Fruit fly (Drosophila melanogaster) whole organism, embryonic: Measurements from ENCODE around the gene Mbs.
A peak's percentile ranks its signal among the peaks of the same experiment; 100 is the strongest.

Source experiments
- Antp ChIP-seq: fragments of 200-800 bp; sonication (Bioruptor generic); optimal IDR thresholded peaks from 3 replicates; lab custom pipeline; 2016; ENCODE audit warnings: missing biosample characterization, missing genetic modification characterization
- Awh ChIP-seq: fragments of 200-800 bp; sonication (Bioruptor generic); IDR thresholded peaks from 2 replicates; pipeline ENCODE4, ENCODE4 v1.3.6; 2022; ENCODE audit warnings: missing biosample characterization, missing genetic modification characterization
- B-H1 ChIP-seq: fragments of 200-800 bp; sonication (Bioruptor generic); IDR thresholded peaks from 3 replicates; pipeline ENCODE4 v1.3.6; 2022; ENCODE audit warnings: missing biosample characterization, missing genetic modification characterization
- CG10321 ChIP-seq: fragments of 200-800 bp; sonication (Bioruptor generic); IDR thresholded peaks from 2 replicates; pipeline ENCODE4 v1.3.6; 2022; ENCODE audit warnings: missing biosample characterization, missing genetic modification characterization
- CG11504 ChIP-seq: fragments of 200-800 bp; sonication (Bioruptor generic); optimal IDR thresholded peaks from 3 replicates; lab custom pipeline; 2019; ENCODE audit warnings: missing biosample characterization, mild to moderate bottlenecking, missing genetic modification characterization, moderate library complexity
- CG12659 ChIP-seq: fragments of 200-800 bp; sonication (Bioruptor generic); optimal IDR thresholded peaks from 3 replicates; lab custom pipeline; 2017; ENCODE audit warnings: mild to moderate bottlenecking, missing biosample characterization, missing genetic modification reagents, missing genetic modification characterization
- CG13296 ChIP-seq: fragments of 200-800 bp; sonication (Bioruptor generic); optimal IDR thresholded peaks from 3 replicates; lab custom pipeline; 2018; ENCODE audit warnings: missing biosample characterization, mild to moderate bottlenecking, missing genetic modification characterization
- CG14965 ChIP-seq: fragments of 200-800 bp; sonication (Bioruptor generic); optimal IDR thresholded peaks from 2 replicates; lab custom pipeline; 2016; ENCODE audit warnings: missing biosample characterization, missing genetic modification characterization, borderline replicate concordance
- CG15479 ChIP-seq: fragments of 200-800 bp; sonication (Bioruptor generic); optimal IDR thresholded peaks from 3 replicates; lab custom pipeline; 2019; ENCODE audit warnings: missing biosample characterization, mild to moderate bottlenecking, missing genetic modification characterization, moderate library complexity
- CG18619 ChIP-seq: fragments of 200-800 bp; sonication (Bioruptor generic); optimal IDR thresholded peaks from 3 replicates; lab custom pipeline; 2017; ENCODE audit warnings: missing biosample characterization, mild to moderate bottlenecking, missing genetic modification characterization
- CG2889 ChIP-seq: fragments of 200-800 bp; sonication (Bioruptor generic); IDR thresholded peaks from 3 replicates; pipeline ENCODE4 v1.3.6; 2022; ENCODE audit warnings: missing biosample characterization, missing genetic modification characterization
- CG3281 ChIP-seq: fragments of 200-800 bp; sonication (Bioruptor generic); optimal IDR thresholded peaks from 3 replicates; lab custom pipeline; 2017; ENCODE audit warnings: missing biosample characterization, mild to moderate bottlenecking, missing genetic modification characterization
- CG33213 ChIP-seq: fragments of 200-800 bp; sonication (Bioruptor generic); optimal IDR thresholded peaks from 3 replicates; lab custom pipeline; 2016; ENCODE audit warnings: missing biosample characterization, missing genetic modification characterization
- CG4617 ChIP-seq: fragments of 200-800 bp; sonication (Bioruptor generic); optimal IDR thresholded peaks from 3 replicates; lab custom pipeline; 2016; ENCODE audit warnings: missing biosample characterization, missing genetic modification characterization, borderline replicate concordance
- CG4820 ChIP-seq: fragments of 200-800 bp; sonication (Bioruptor generic); optimal IDR thresholded peaks from 3 replicates; lab custom pipeline; 2016; ENCODE audit warnings: missing biosample characterization, missing genetic modification characterization
- CG6175 ChIP-seq: fragments of 200-800 bp; sonication (Bioruptor generic); IDR thresholded peaks from 3 replicates; pipeline ENCODE4 v1.3.6; 2022; ENCODE audit warnings: missing biosample characterization, missing genetic modification characterization
- CG6254 ChIP-seq: fragments of 200-800 bp; sonication (Bioruptor generic); optimal IDR thresholded peaks from 3 replicates; lab custom pipeline; 2017; ENCODE audit warnings: mild to moderate bottlenecking, missing biosample characterization, missing genetic modification reagents, missing genetic modification characterization
- CG6791 ChIP-seq: fragments of 200-800 bp; sonication (Bioruptor generic); IDR thresholded peaks from 3 replicates; pipeline ENCODE4 v1.3.6; 2022; ENCODE audit warnings: missing biosample characterization, missing genetic modification characterization; ENCODE audit not compliant: partially characterized antibody
- CG7839 ChIP-seq: fragments of 200-800 bp; sonication (Bioruptor generic); optimal IDR thresholded peaks from 3 replicates; lab custom pipeline; 2018; ENCODE audit warnings: missing biosample characterization, mild to moderate bottlenecking, missing genetic modification characterization, moderate library complexity
- CG7928 ChIP-seq: fragments of 200-800 bp; sonication (Bioruptor generic); optimal IDR thresholded peaks from 2 replicates; lab custom pipeline; 2017; ENCODE audit warnings: missing biosample characterization, mild to moderate bottlenecking, missing genetic modification characterization
- Camta ChIP-seq: fragments of 200-800 bp; sonication (Bioruptor generic); optimal IDR thresholded peaks from 2 replicates; lab custom pipeline; 2016; ENCODE audit warnings: missing biosample characterization, missing genetic modification characterization
- CkIIα-i1 ChIP-seq: fragments of 200-800 bp; sonication (Bioruptor generic); IDR thresholded peaks from 2 replicates; pipeline ENCODE4 v1.3.6; 2022; ENCODE audit warnings: missing biosample characterization, missing genetic modification characterization
- Deaf1 ChIP-seq: fragments of 200-800 bp; optimal IDR thresholded peaks from 3 replicates; lab custom pipeline; 2019; ENCODE audit warnings: missing biosample characterization, mild to moderate bottlenecking, missing genetic modification characterization, moderate library complexity
- Dref ChIP-seq: fragments of 200-800 bp; sonication (Bioruptor generic); IDR thresholded peaks from 2 replicates; pipeline ENCODE4 v1.3.6; 2022; ENCODE audit warnings: missing biosample characterization, missing genetic modification characterization
- Drgx ChIP-seq: fragments of 200-800 bp; sonication (Bioruptor generic); IDR thresholded peaks from 2 replicates; pipeline ENCODE4 v1.3.6; 2022; ENCODE audit warnings: missing biosample characterization, missing genetic modification characterization
- Hr51 ChIP-seq, 2 experiments: fragments of 200-800 bp; sonication (Bioruptor generic); optimal IDR thresholded peaks; 2 replicates in 1 of 2; 3 replicates in 1 of 2; lab custom pipeline; 2016 to 2018; ENCODE audit warnings: missing biosample characterization in 2 of 2, missing genetic modification characterization in 2 of 2, mild to moderate bottlenecking in 1 of 2, moderate library complexity in 1 of 2
- Meics ChIP-seq: fragments of 200-800 bp; sonication (Bioruptor generic); optimal IDR thresholded peaks from 2 replicates; lab custom pipeline; 2017; ENCODE audit warnings: missing biosample characterization, mild to moderate bottlenecking, missing genetic modification characterization
- Nf-YA ChIP-seq: fragments of 200-800 bp; sonication (Bioruptor generic); IDR thresholded peaks from 2 replicates; pipeline ENCODE4 v1.3.6; 2022; ENCODE audit warnings: missing biosample characterization, missing genetic modification characterization
- Optix ChIP-seq: fragments of 200-800 bp; sonication (Bioruptor generic); IDR thresholded peaks from 3 replicates; pipeline ENCODE4 v1.3.6; 2022; ENCODE audit warnings: missing biosample characterization, missing genetic modification characterization
- Sry-δ ChIP-seq: fragments of 200-800 bp; sonication (Bioruptor generic); optimal IDR thresholded peaks from 2 replicates; lab custom pipeline; 2016; ENCODE audit warnings: missing biosample characterization, missing genetic modification characterization
- al ChIP-seq: fragments of 200-800 bp; sonication (Bioruptor generic); IDR thresholded peaks from 2 replicates; pipeline ENCODE4 v1.3.6; 2022; ENCODE audit warnings: missing biosample characterization, missing genetic modification characterization
- aop ChIP-seq: fragments of 200-800 bp; sonication (Bioruptor generic); IDR thresholded peaks from 2 replicates; pipeline ENCODE4 v1.3.6; 2022; ENCODE audit warnings: missing biosample characterization, missing genetic modification characterization
- ase ChIP-seq: fragments of 200-800 bp; sonication (Bioruptor generic); IDR thresholded peaks from 3 replicates; pipeline ENCODE4 v1.3.6; 2022; ENCODE audit warnings: missing biosample characterization, missing genetic modification characterization
- az2 ChIP-seq: fragments of 200-800 bp; sonication (Bioruptor generic); optimal IDR thresholded peaks from 3 replicates; lab custom pipeline; 2016; ENCODE audit warnings: missing biosample characterization, missing genetic modification characterization
- btn ChIP-seq: fragments of 200-800 bp; sonication (Bioruptor generic); optimal IDR thresholded peaks from 2 replicates; lab custom pipeline; 2016; ENCODE audit warnings: missing biosample characterization, missing genetic modification characterization
- dmrt99B ChIP-seq: fragments of 200-800 bp; sonication (Bioruptor generic); optimal IDR thresholded peaks from 2 replicates; lab custom pipeline; 2018; ENCODE audit warnings: missing biosample characterization, mild to moderate bottlenecking, missing genetic modification characterization, moderate library complexity
- lov ChIP-seq, 2 experiments: fragments of 200-800 bp in 1 of 2; fragments of >200 bp in 1 of 2; sonication (Bioruptor generic) in 1 of 2; IDR thresholded peaks in 1 of 2; optimal IDR thresholded peaks in 1 of 2; 2 replicates in 1 of 2; 3 replicates in 1 of 2; pipeline versions ENCODE4 v1.3.6 to Lab custom; 2017 to 2022; ENCODE audit warnings: missing biosample characterization in 1 of 2, missing genetic modification characterization in 1 of 2
- maf-S ChIP-seq: fragments of 200-800 bp; sonication (Bioruptor generic); optimal IDR thresholded peaks from 2 replicates; lab custom pipeline; 2016; ENCODE audit warnings: missing biosample characterization, missing genetic modification characterization
- mld ChIP-seq: fragments of 200-800 bp; sonication (Bioruptor generic); IDR thresholded peaks from 3 replicates; pipeline ENCODE4 v1.3.6; 2022; ENCODE audit warnings: missing biosample characterization, missing genetic modification characterization; ENCODE audit not compliant: partially characterized antibody
- nerfin-1 ChIP-seq: fragments of 200-800 bp; sonication (Bioruptor generic); optimal IDR thresholded peaks from 3 replicates; lab custom pipeline; 2019; ENCODE audit warnings: missing biosample characterization, mild to moderate bottlenecking, missing genetic modification characterization, moderate library complexity
- org-1 ChIP-seq: fragments of 200-800 bp; sonication (Bioruptor generic); optimal IDR thresholded peaks from 2 replicates; lab custom pipeline; 2017; ENCODE audit warnings: missing biosample characterization, missing genetic modification characterization
- row ChIP-seq: fragments of 200-800 bp; sonication (Bioruptor generic); IDR thresholded peaks from 3 replicates; pipeline ENCODE4 v1.3.6; 2022; ENCODE audit warnings: missing biosample characterization, missing genetic modification characterization
- so ChIP-seq: fragments of 200-800 bp; sonication (Bioruptor generic); IDR thresholded peaks from 3 replicates; pipeline ENCODE4 v1.3.6; 2022; ENCODE audit warnings: missing biosample characterization, missing genetic modification characterization
- sqz ChIP-seq: fragments of 200-800 bp; sonication (Bioruptor generic); optimal IDR thresholded peaks from 3 replicates; lab custom pipeline; 2018; ENCODE audit warnings: missing biosample characterization, mild to moderate bottlenecking, missing genetic modification characterization
- sr ChIP-seq: fragments of 200-800 bp; sonication (Bioruptor generic); IDR thresholded peaks from 3 replicates; pipeline ENCODE4 v1.3.6; 2022; ENCODE audit warnings: missing biosample characterization, missing genetic modification characterization
- stc ChIP-seq: fragments of 200-800 bp; sonication (Bioruptor generic); IDR thresholded peaks from 2 replicates; pipeline ENCODE4 v1.3.6; 2022; ENCODE audit warnings: missing biosample characterization, missing genetic modification characterization
- tio ChIP-seq: fragments of 200-800 bp; sonication (Bioruptor generic); optimal IDR thresholded peaks from 2 replicates; lab custom pipeline; 2017; ENCODE audit warnings: missing biosample characterization, missing genetic modification characterization, inconsistent platforms
- trh ChIP-seq: fragments of 200-800 bp; sonication (Bioruptor generic); optimal IDR thresholded peaks from 2 replicates; lab custom pipeline; 2016; ENCODE audit warnings: missing biosample characterization, missing genetic modification characterization
- z ChIP-seq: fragments of 200-800 bp; sonication (Bioruptor generic); IDR thresholded peaks from 3 replicates; pipeline ENCODE4 v1.3.6; 2022; ENCODE audit warnings: missing biosample characterization, missing genetic modification characterization
- zf30C ChIP-seq: fragments of 200-800 bp; sonication (Bioruptor generic); optimal IDR thresholded peaks from 3 replicates; lab custom pipeline; 2018; ENCODE audit warnings: missing biosample characterization, mild to moderate bottlenecking, missing genetic modification characterization

Mbs gene

DNA sequence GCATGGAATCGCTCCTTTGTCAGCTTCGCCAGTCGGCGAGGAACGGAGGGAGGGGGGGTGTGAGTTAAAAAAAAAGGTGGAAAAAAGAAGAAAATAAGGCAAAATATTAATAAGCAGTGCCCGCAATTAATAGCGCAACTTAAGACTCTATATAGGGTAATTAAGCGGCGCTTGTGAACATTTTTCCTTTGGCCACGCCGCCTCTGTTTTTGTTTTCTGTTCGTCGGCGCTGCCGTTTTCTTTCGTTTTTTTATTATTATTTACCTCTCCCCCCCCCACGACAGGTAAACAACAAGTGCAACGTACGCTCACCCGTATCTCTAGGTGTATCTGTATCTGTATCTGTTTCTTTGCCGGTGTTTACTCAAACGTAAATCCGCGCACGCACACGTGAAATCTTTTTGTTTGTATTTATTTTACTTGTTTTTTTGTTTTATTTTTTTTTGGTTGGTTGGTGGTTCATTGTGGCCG is 24.6 kb upstream of the Mbs start (continued):
- no peak for TF ChIP-seq lov (optimal IDR thresholded peaks at IDR 0.05; lab: Kevin White, UChicago)
- no peak for TF ChIP-seq lov (GFP tag; IDR thresholded peaks at IDR 0.05; lab: Robert Waterston, UW)
- TF ChIP-seq ase (GFP tag; lab: Robert Waterston, UW), result no peak
- TF ChIP-seq CG6175, result no peak
- TF ChIP-seq trh (GFP tag; lab: Kevin White, UChicago), result no peak
- TF ChIP-seq org-1 (GFP tag; lab: Kevin White, UChicago), result peak; percentile 15
- TF ChIP-seq mld, result no peak
- TF ChIP-seq row (GFP tag; lab: Robert Waterston, UW), result peak; percentile 42; the same call in 2 of the 3 replicates
- no peak for TF ChIP-seq Dref (GFP tag; lab: Robert Waterston, UW)
- TF ChIP-seq CG33213 (GFP tag; lab: Kevin White, UChicago), result peak; percentile 21
- TF ChIP-seq CG7839 (tag; lab: Kevin White, UChicago), result peak; percentile 38
- TF ChIP-seq tio (GFP tag; lab: Kevin White, UChicago), result no peak
- TF ChIP-seq z, result 0 out of 3 replicates have a peak, but pooled peaks have one; percentile 14
- no peak for TF ChIP-seq CG7928
- TF ChIP-seq Antp, result peak; percentile 17
- TF ChIP-seq al (GFP tag; lab: Robert Waterston, UW), result peak; percentile 21; the same call in 1 of the 2 replicates
- no peak for TF ChIP-seq aop
- peak; percentile 3 for TF ChIP-seq CG15479 (GFP tag; lab: Kevin White, UChicago)
- TF ChIP-seq nerfin-1 (tag; lab: Kevin White, UChicago), result peak; percentile 18
- TF ChIP-seq CG14965 (GFP tag; lab: Kevin White, UChicago), result no peak
- peak; percentile 44 for TF ChIP-seq CG13296 (GFP tag; lab: Kevin White, UChicago)
- 0 out of 3 replicates have a peak, but pooled peaks have one; percentile 31 for TF ChIP-seq sr (GFP tag; lab: Robert Waterston, UW)
- TF ChIP-seq CG6791, result no peak
- TF ChIP-seq Awh (GFP tag; lab: Robert Waterston, UW), result no peak
- TF ChIP-seq Sry-δ (GFP tag; lab: Kevin White, UChicago), result no peak
- peak; percentile 90 for TF ChIP-seq Drgx
- TF ChIP-seq az2 (GFP tag; lab: Kevin White, UChicago), result peak; percentile 19
- TF ChIP-seq CG10321 (GFP tag; lab: Robert Waterston, UW), result no peak
- TF ChIP-seq CG12659, result peak; percentile 25
- no peak for TF ChIP-seq maf-S
- TF ChIP-seq stc (GFP tag; lab: Robert Waterston, UW), result no peak; the same call in none of the 2 replicates
- peak; percentile 16 for TF ChIP-seq CG6254 (GFP tag; lab: Kevin White, UChicago)
- TF ChIP-seq so (GFP tag; lab: Robert Waterston, UW), result peak; percentile 70; the same call in 2 of the 3 replicates
- peak; percentile 55 for TF ChIP-seq dmrt99B (tag; lab: Kevin White, UChicago)
- no peak for TF ChIP-seq CG4617
- TF ChIP-seq sqz, result peak; percentile 96
- TF ChIP-seq Camta (GFP tag; lab: Kevin White, UChicago), result peak; percentile 64
- TF ChIP-seq Nf-YA (GFP tag; lab: Robert Waterston, UW), result peak; percentile 46; the same call in 1 of the 2 replicates
- peak; percentile 8 for TF ChIP-seq Deaf1 (tag; lab: Kevin White, UChicago)
- peak; percentile 30 for TF ChIP-seq CG18619
- TF ChIP-seq CG3281, result peak; percentile 13
- TF ChIP-seq btn (GFP tag; lab: Kevin White, UChicago), result peak; percentile 20
- no peak for TF ChIP-seq Optix (GFP tag; lab: Robert Waterston, UW)
- TF ChIP-seq CG2889 (GFP tag; lab: Robert Waterston, UW), result 0 out of 3 replicates have a peak, but pooled peaks have one; percentile 19
- TF ChIP-seq CkIIα-i1 (GFP tag; lab: Robert Waterston, UW), result no peak
- TF ChIP-seq CG11504, result peak; percentile 34
- TF ChIP-seq CG4820 (GFP tag; lab: Kevin White, UChicago), result peak; percentile 35
- no peak for TF ChIP-seq zf30C
- peak; percentile 12; the same call in 1 of the 3 replicates for TF ChIP-seq B-H1 (GFP tag; lab: Robert Waterston, UW)
- no peak for TF ChIP-seq Hr51 (GFP tag; optimal IDR thresholded peaks at IDR 0.05; lab: Kevin White, UChicago)
- peak; percentile 47 for TF ChIP-seq Meics (GFP tag; lab: Kevin White, UChicago)
